Worm (Caenorhabditis elegans) whole organism, mixed stage, embryonic: ENCODE results near the gene ccd-5.

Experiments
- elt-1 ChIP-seq: sonication (generic microtip); optimal IDR thresholded peaks from 2 replicates; lab custom pipeline; 2017; ENCODE audit warnings: missing genetic modification characterization, mild to moderate bottlenecking, missing compliant biosample characterization, antibody characterized with exemption, moderate library complexity, borderline replicate concordance; ENCODE audit not compliant: insufficient read depth
- unc-39 ChIP-seq: fragments of 150-350 bp; optimal IDR thresholded peaks from 2 replicates; lab custom pipeline; 2014; ENCODE audit warnings: missing biosample characterization, missing genetic modification characterization

- TF ChIP-seq elt-1 (tag; lab: Kevin White, UChicago), result no peak
- no peak for TF ChIP-seq unc-39 (tag; lab: Kevin White, UChicago)
Observed at ce11 chrX:2565308-2565773, 7.1 kb downstream of the ccd-5 start, which contains the start of gene F52H2.15.
